1 fruit fly cellular context compared by ENCODE assay signal in the genomic region with DNA sequence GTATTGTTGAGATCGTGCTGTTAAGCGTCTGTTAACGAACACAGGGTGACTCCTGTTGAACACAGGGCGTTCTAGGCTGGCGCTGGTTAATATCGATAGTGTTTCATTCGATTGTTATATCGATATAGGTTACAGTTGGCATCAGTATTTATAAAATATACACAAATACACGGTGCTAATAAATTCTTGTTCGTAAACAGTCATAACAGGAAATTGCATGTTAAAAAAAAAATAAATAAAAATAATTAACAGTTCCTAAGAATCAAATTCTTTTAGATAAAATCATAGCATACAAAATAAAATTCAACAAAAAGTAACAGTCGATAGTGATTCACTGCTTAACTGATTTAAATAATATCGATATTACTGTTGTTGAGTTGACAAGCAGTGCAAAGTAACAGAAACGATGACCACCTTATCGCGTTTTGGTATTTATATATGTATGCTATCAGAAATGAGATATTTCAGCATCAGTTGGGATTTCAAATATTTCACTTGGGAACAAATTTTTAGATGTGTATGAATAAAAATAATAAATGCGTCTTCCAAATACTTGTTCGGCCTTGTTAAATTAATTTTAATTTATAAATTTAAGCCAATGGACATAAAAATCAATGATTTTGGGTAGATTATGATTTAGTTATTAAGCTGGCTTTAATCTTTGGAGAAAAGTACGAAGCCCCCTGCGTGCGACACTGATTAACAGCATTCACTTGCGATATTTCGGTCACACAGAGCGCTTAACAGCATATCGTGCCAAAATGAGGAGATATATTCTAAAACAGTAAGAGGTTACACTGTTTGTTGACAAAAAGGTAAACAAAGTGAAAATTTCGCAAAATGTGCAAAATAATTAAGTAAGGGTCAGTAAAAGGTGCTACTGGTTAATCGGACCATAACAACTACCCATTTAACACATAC.
TF ChIP-seq lines count a peak whose summit lies in the region.

A gene (minus strand): TSS at position 59 of the 921 bp plus-strand sequence.
A gene (plus strand): TSS at position 807 of the 921 bp plus-strand sequence.

TF ChIP-seq in whole organism, embryonic, 481 proteins besides CTCF, POLR2A, EP300 and RAD21 (continued from another document):
- TF ChIP-seq CG12659 (GFP tag; optimal IDR thresholded peaks at IDR 0.05; lab: Kevin White, UChicago) (peak; percentile 5), CG2116 (GFP tag; optimal IDR thresholded peaks at IDR 0.05; lab: Kevin White, UChicago) (peak; percentile 53), CG30020 (tag; optimal IDR thresholded peaks at IDR 0.05; lab: Kevin White, UChicago) (peak; percentile 53), tio (GFP tag; optimal IDR thresholded peaks at IDR 0.05; lab: Kevin White, UChicago) (no peak), CG4360 (GFP tag; IDR thresholded peaks at IDR 0.05; lab: Robert Waterston, UW) (no peak), mirr (GFP tag; optimal IDR thresholded peaks at IDR 0.05; lab: Kevin White, UChicago) (no peak), phol (tag; optimal IDR thresholded peaks at IDR 0.05; lab: Kevin White, UChicago) (no peak), CG17359 (tag; optimal IDR thresholded peaks at IDR 0.05; lab: Kevin White, UChicago) (peak; percentile 21), CG3847 (GFP tag; IDR thresholded peaks at IDR 0.05; lab: Robert Waterston, UW) (no peak), stc (GFP tag; IDR thresholded peaks at IDR 0.05; lab: Robert Waterston, UW) (no peak), tin (GFP tag; optimal IDR thresholded peaks at IDR 0.05; lab: Kevin White, UChicago) (no peak), CG9797 (GFP tag; optimal IDR thresholded peaks at IDR 0.05; lab: Kevin White, UChicago) (peak; percentile 51), ems (GFP tag; optimal IDR thresholded peaks at IDR 0.05; lab: Kevin White, UChicago) (no peak), ato (GFP tag; IDR thresholded peaks at IDR 0.05; lab: Robert Waterston, UW; ENCODE audit: partially characterized antibody) (peak; percentile 57; the same call in 1 of the 2 replicates), Drgx (GFP tag; IDR thresholded peaks at IDR 0.05; lab: Robert Waterston, UW) (no peak), HmgZ (tag; optimal IDR thresholded peaks at IDR 0.05; lab: Kevin White, UChicago) (no peak), nerfin-2 (GFP tag; IDR thresholded peaks at IDR 0.05; lab: Robert Waterston, UW; ENCODE audit: partially characterized antibody) (peak; percentile 83), CG8290 (GFP tag; optimal IDR thresholded peaks at IDR 0.05; lab: Kevin White, UChicago) (no peak), CG8290 (tag; optimal IDR thresholded peaks at IDR 0.05; lab: Kevin White, UChicago) (no peak), CG32532 (GFP tag; IDR thresholded peaks at IDR 0.05; lab: Robert Waterston, UW) (peak; percentile 28; the same call in 1 of the 2 replicates), vvl (GFP tag; IDR thresholded peaks at IDR 0.05; lab: Robert Waterston, UW) (no peak; the same call in 1 of the 2 replicates), CG12769 (tag; optimal IDR thresholded peaks at IDR 0.05; lab: Kevin White, UChicago) (no peak), CG14710 (tag; optimal IDR thresholded peaks at IDR 0.05; lab: Kevin White, UChicago) (peak; percentile 29), corto (GFP tag; optimal IDR thresholded peaks at IDR 0.05; lab: Kevin White, UChicago) (no peak), Camta (GFP tag; optimal IDR thresholded peaks at IDR 0.05; lab: Kevin White, UChicago) (no peak), CG15073 (GFP tag; optimal IDR thresholded peaks at IDR 0.05; lab: Kevin White, UChicago) (no peak), Doc3 (GFP tag; IDR thresholded peaks at IDR 0.05; lab: Robert Waterston, UW; ENCODE audit: partially characterized antibody) (peak; percentile 74), CG11696 (GFP tag; IDR thresholded peaks at IDR 0.05; lab: Robert Waterston, UW) (0 out of 2 replicates have a peak, but pooled peaks have one; percentile 16), BEAF-32 (GFP tag; optimal IDR thresholded peaks at IDR 0.05; lab: Kevin White, UChicago) (peak; percentile 84), CG6813 (GFP tag; optimal IDR thresholded peaks at IDR 0.05; lab: Kevin White, UChicago) (no peak), fd64A (GFP tag; optimal IDR thresholded peaks at IDR 0.05; lab: Kevin White, UChicago) (no peak), trem (tag; optimal IDR thresholded peaks at IDR 0.05; lab: Kevin White, UChicago) (peak; percentile 15), H2.0 (GFP tag; IDR thresholded peaks at IDR 0.05; lab: Robert Waterston, UW) (0 out of 2 replicates have a peak, but pooled peaks have one; percentile 14), CG12071 (GFP tag; optimal IDR thresholded peaks at IDR 0.05; lab: Kevin White, UChicago) (no peak), hkb (optimal IDR thresholded peaks at IDR 0.05; lab: Kevin White, UChicago) (no peak), hkb (GFP tag; IDR thresholded peaks at IDR 0.05; lab: Robert Waterston, UW) (0 out of 2 replicates have a peak, but pooled peaks have one; percentile 5), Gug (GFP tag; IDR thresholded peaks at IDR 0.05; lab: Robert Waterston, UW) (peak; percentile 39; the same call in 1 of the 4 replicates), CG31365 (tag; optimal IDR thresholded peaks at IDR 0.05; lab: Kevin White, UChicago) (peak; percentile 71), nerfin-1 (tag; optimal IDR thresholded peaks at IDR 0.05; lab: Kevin White, UChicago) (no peak), sens (GFP tag; lab: Kevin White, UChicago) (peak; percentile 57), CG13123 (GFP tag; optimal IDR thresholded peaks at IDR 0.05; lab: Kevin White, UChicago) (no peak), tll (GFP tag; optimal IDR thresholded peaks at IDR 0.05; lab: Kevin White, UChicago) (no peak), p53 (GFP tag; optimal IDR thresholded peaks at IDR 0.05; lab: Kevin White, UChicago) (no peak), CG1024 (GFP tag; IDR thresholded peaks at IDR 0.05; lab: Robert Waterston, UW) (peak; percentile 17; the same call in 1 of the 2 replicates), CG3995 (GFP tag; optimal IDR thresholded peaks at IDR 0.05; lab: Kevin White, UChicago) (peak; percentile 97), CG9932 (GFP tag; IDR thresholded peaks at IDR 0.05; lab: Robert Waterston, UW) (peak; percentile 55; the same call in 1 of the 2 replicates), Kr (GFP tag; optimal IDR thresholded peaks at IDR 0.05; lab: Kevin White, UChicago) (no peak), gro (GFP tag; optimal IDR thresholded peaks at IDR 0.05; lab: Kevin White, UChicago) (no peak), gfzf (GFP tag; optimal IDR thresholded peaks at IDR 0.05; lab: Kevin White, UChicago) (peak; percentile 75), eyg (GFP tag; optimal IDR thresholded peaks at IDR 0.05; lab: Kevin White, UChicago) (no peak), tna (GFP tag; IDR thresholded peaks at IDR 0.05; lab: Robert Waterston, UW; ENCODE audit: partially characterized antibody) (peak; percentile 55; the same call in 1 of the 2 replicates), HmgD (GFP tag; optimal IDR thresholded peaks at IDR 0.05; lab: Kevin White, UChicago) (no peak), maf-S (GFP tag; optimal IDR thresholded peaks at IDR 0.05; lab: Kevin White, UChicago) (no peak), Hey (tag; optimal IDR thresholded peaks at IDR 0.05; lab: Kevin White, UChicago) (no peak), CG7987 (GFP tag; optimal IDR thresholded peaks at IDR 0.05; lab: Kevin White, UChicago) (no peak), vfl (GFP tag; optimal IDR thresholded peaks at IDR 0.05; lab: Kevin White, UChicago) (no peak), nom (GFP tag; optimal IDR thresholded peaks at IDR 0.05; lab: Kevin White, UChicago) (no peak), wek (GFP tag; optimal IDR thresholded peaks at IDR 0.05; lab: Kevin White, UChicago) (peak; percentile 38), bbx (GFP tag; IDR thresholded peaks at IDR 0.05; lab: Robert Waterston, UW; ENCODE audit: partially characterized antibody) (peak; percentile 77), Blimp-1 (GFP tag; optimal IDR thresholded peaks at IDR 0.05; lab: Kevin White, UChicago) (no peak), CG14860 (GFP tag; IDR thresholded peaks at IDR 0.05; lab: Robert Waterston, UW; ENCODE audit: partially characterized antibody) (peak; percentile 85), CG12155 (GFP tag; optimal IDR thresholded peaks at IDR 0.05; lab: Kevin White, UChicago) (no peak), unc-4 (GFP tag; IDR thresholded peaks at IDR 0.05; lab: Robert Waterston, UW; ENCODE audit: partially characterized antibody) (peak; percentile 72), Bteb2 (GFP tag; optimal IDR thresholded peaks at IDR 0.05; lab: Kevin White, UChicago) (no peak), CG33213 (GFP tag; optimal IDR thresholded peaks at IDR 0.05; lab: Kevin White, UChicago) (peak; percentile 21), insv (GFP tag; optimal IDR thresholded peaks at IDR 0.05; lab: Kevin White, UChicago) (no peak), Xbp1 (GFP tag; optimal IDR thresholded peaks at IDR 0.05; lab: Kevin White, UChicago) (no peak), Dll (GFP tag; IDR thresholded peaks at IDR 0.05; lab: Robert Waterston, UW; ENCODE audit: partially characterized antibody) (peak; percentile 93), CG42726 (GFP tag; IDR thresholded peaks at IDR 0.05; lab: Robert Waterston, UW; ENCODE audit: partially characterized antibody) (peak; percentile 84), CG6254 (GFP tag; optimal IDR thresholded peaks at IDR 0.05; lab: Kevin White, UChicago) (peak; percentile 99), CG17328 (GFP tag; IDR thresholded peaks at IDR 0.05; lab: Robert Waterston, UW) (no peak), kay (GFP tag; optimal IDR thresholded peaks at IDR 0.05; lab: Kevin White, UChicago) (no peak), CG2129 (GFP tag; IDR thresholded peaks at IDR 0.05; lab: Robert Waterston, UW; ENCODE audit: partially characterized antibody) (peak; percentile 67), CG8765 (GFP tag; IDR thresholded peaks at IDR 0.05; lab: Robert Waterston, UW) (no peak), pros (GFP tag; optimal IDR thresholded peaks at IDR 0.05; lab: Kevin White, UChicago) (no peak), CG14050 (GFP tag; IDR thresholded peaks at IDR 0.05; lab: Robert Waterston, UW) (no peak)
TF ChIP-seq in whole organism, embryonic: peak in this region for 91.
